Worm (Caenorhabditis elegans) whole organism, young adult: Measurements from ENCODE around the gene ugt-32.

Experiments
- B0336.3 ChIP-seq: fragments of 200-800 bp; sonication (Bioruptor generic); IDR thresholded peaks from 2 replicates; pipeline ENCODE4 v1.3.6; 2022; ENCODE audit warnings: missing genetic modification characterization, missing compliant biosample characterization
- F49E8.2 ChIP-seq: sonication (generic microtip); optimal IDR thresholded peaks from 3 replicates; lab custom pipeline; 2017; ENCODE audit warnings: missing genetic modification characterization, mild to moderate bottlenecking, missing compliant biosample characterization, antibody characterized with exemption, moderate library complexity; ENCODE audit not compliant: insufficient read depth
- F52B5.7 ChIP-seq: sonication (generic microtip); optimal IDR thresholded peaks from 2 replicates; lab custom pipeline; 2016; ENCODE audit warnings: mild to moderate bottlenecking, missing genetic modification characterization, missing compliant biosample characterization
- K11D2.4 ChIP-seq: fragments of 200-800 bp; sonication (Bioruptor generic); IDR thresholded peaks from 2 replicates; pipeline ENCODE4 v1.3.6; 2022; ENCODE audit warnings: missing genetic modification reagents, missing genetic modification characterization, missing compliant biosample characterization
- bed-2 ChIP-seq: fragments of 200-800 bp; sonication (Bioruptor generic); IDR thresholded peaks from 2 replicates; pipeline ENCODE4 v1.3.6; 2022; ENCODE audit warnings: missing genetic modification reagents, missing genetic modification characterization, missing compliant biosample characterization
- dpff-1 ChIP-seq: sonication (generic microtip); optimal IDR thresholded peaks from 2 replicates; lab custom pipeline; 2017; ENCODE audit warnings: mild to moderate bottlenecking, missing genetic modification characterization, missing compliant biosample characterization
- hmg-20 ChIP-seq: fragments of 200-800 bp; sonication (Bioruptor generic); IDR thresholded peaks from 2 replicates; pipeline ENCODE4 v1.3.6; 2022; ENCODE audit warnings: missing genetic modification reagents, missing genetic modification characterization, missing compliant biosample characterization
- lag-1 ChIP-seq: fragments of 200-800 bp; sonication (Bioruptor generic); IDR thresholded peaks from 2 replicates; pipeline ENCODE4 v1.3.6; 2022; ENCODE audit warnings: missing genetic modification reagents, missing genetic modification characterization, missing compliant biosample characterization
- nhr-120 ChIP-seq: fragments of 200-800 bp; sonication (Bioruptor generic); IDR thresholded peaks from 2 replicates; pipeline ENCODE4 v1.3.6; 2022; ENCODE audit warnings: missing genetic modification characterization, missing compliant biosample characterization
- sea-2 ChIP-seq: fragments of 200-800 bp; sonication (Bioruptor generic); IDR thresholded peaks from 2 replicates; pipeline ENCODE4 v1.3.6; 2022; ENCODE audit warnings: missing genetic modification characterization, missing compliant biosample characterization
- somi-1 ChIP-seq: fragments of 200-800 bp; sonication (Bioruptor generic); optimal IDR thresholded peaks from 2 replicates; lab custom pipeline; 2018; ENCODE audit warnings: mild to moderate bottlenecking, missing genetic modification characterization, missing compliant biosample characterization
- ztf-3 ChIP-seq: fragments of 200-800 bp; sonication (Bioruptor generic); optimal IDR thresholded peaks from 2 replicates; lab custom pipeline; 2018; ENCODE audit warnings: mild to moderate bottlenecking, missing genetic modification characterization, missing compliant biosample characterization

- TF ChIP-seq somi-1 (GFP tag; lab: Kevin White, UChicago): no peak
- TF ChIP-seq ztf-3: no peak
- no peak for TF ChIP-seq F52B5.7 (tag; lab: Kevin White, UChicago)
- no peak for TF ChIP-seq bed-2 (GFP tag; lab: Robert Waterston, UW)
- TF ChIP-seq hmg-20 (GFP tag; lab: Robert Waterston, UW): no peak
- no peak for TF ChIP-seq B0336.3
- no peak for TF ChIP-seq sea-2 (GFP tag; lab: Robert Waterston, UW)
- TF ChIP-seq lag-1: no peak
- TF ChIP-seq K11D2.4 (GFP tag; lab: Robert Waterston, UW): no peak
- TF ChIP-seq nhr-120 (GFP tag; lab: Robert Waterston, UW): no peak
- no peak for TF ChIP-seq dpff-1
- TF ChIP-seq F49E8.2 (tag; lab: Kevin White, UChicago): no peak
Observed at ce11 chrV:3807846-3808245, 36.0 kb downstream of the ugt-32 start.
